Worm (Caenorhabditis elegans): Measurements from ENCODE around the gene col-180.

ce11 chrX:11684261-11684660 is 27.8 kb downstream of the col-180 start, which contains the start of gene hnd-1:
- TF ChIP-seq tbx-2 (tag; optimal IDR thresholded peaks at IDR 0.05) (no peak), unc-62 (GFP tag; optimal IDR thresholded peaks at IDR 0.05) (no peak)
